Fruit fly (Drosophila melanogaster) S2 (cell line): ENCODE measurements around the gene tplus3b.

Experiments used
- CG8478 ChIP-seq: fragments of >200 bp; optimal IDR thresholded peaks from 2 replicates; lab custom pipeline; 2018
- CTCF ChIP-seq, 2 experiments: fragments of >200 bp; optimal IDR thresholded peaks; 2 replicates each; lab custom pipeline; 2018

Gene tplus3b

DNA sequence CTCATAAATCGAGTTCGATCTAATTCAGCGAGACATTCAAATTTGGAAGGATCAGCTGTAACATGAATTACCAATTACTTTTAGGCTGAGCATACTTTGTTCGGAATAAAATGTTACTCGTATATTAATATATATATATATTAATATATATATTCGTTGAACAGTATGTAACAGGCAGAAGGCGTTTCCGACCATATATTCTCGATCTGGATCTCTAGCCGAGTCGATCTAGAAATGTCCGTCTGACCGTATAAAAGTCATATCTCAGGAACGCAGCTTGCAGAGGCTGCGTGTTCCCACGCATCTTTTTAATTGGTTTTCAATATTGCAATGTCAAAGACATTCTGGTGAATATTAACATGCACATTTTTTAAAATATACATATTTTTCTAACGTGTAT, at the start of gene tplus3b:
tplus3b (minus strand) TSS at position 101 of the 400 bp plus-strand sequence.
- TF ChIP-seq CG8478 (lab: Kevin White, UChicago) (no peak), CTCF (optimal IDR thresholded peaks at IDR 0.05; lab: Kevin White, UChicago) (no peak)

- TF ChIP-seq CTCF (optimal IDR thresholded peaks at IDR 0.05; lab: Kevin White, UChicago), result no peak
- no peak for TF ChIP-seq CG8478 (lab: Kevin White, UChicago)
Measured at dm6 chr2L:22153246-22153645, 49.0 kb upstream of the tplus3b start.

- TF ChIP-seq CTCF (optimal IDR thresholded peaks at IDR 0.05; lab: Kevin White, UChicago) (no peak), CG8478 (lab: Kevin White, UChicago) (no peak)
Measured at dm6 chr2L:22151323-22151722, 47.1 kb upstream of the tplus3b start, which contains the start of gene dunk. dunk (plus strand) TSS chr2L:22151623.

DNA sequence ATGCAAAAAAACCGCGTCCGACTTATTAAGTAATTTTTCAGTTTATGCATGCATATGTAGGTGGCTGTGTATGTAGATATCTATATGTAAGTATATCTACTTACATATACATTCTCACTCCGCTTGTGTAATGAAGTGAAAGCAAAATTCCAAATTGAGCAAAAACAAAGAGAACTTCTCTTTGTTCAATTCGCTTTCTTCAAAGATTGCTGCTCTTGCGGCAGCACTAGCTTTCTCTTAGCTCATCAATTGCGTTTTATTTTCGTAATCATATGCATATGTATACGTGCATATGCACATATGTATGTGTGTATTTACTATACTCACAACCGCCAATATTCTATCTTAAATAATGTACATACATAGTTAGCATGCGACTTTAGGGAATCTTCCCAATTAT, 44.5 kb upstream of the tplus3b start:
- no peak for TF ChIP-seq CTCF (optimal IDR thresholded peaks at IDR 0.05; lab: Kevin White, UChicago)
- TF ChIP-seq CG8478 (lab: Kevin White, UChicago), result no peak

dm6 chr2L:22146247-22146646, 42.0 kb upstream of the tplus3b start:
- TF ChIP-seq CTCF (optimal IDR thresholded peaks at IDR 0.05; lab: Kevin White, UChicago), result no peak
- no peak for TF ChIP-seq CG8478 (lab: Kevin White, UChicago)

DNA sequence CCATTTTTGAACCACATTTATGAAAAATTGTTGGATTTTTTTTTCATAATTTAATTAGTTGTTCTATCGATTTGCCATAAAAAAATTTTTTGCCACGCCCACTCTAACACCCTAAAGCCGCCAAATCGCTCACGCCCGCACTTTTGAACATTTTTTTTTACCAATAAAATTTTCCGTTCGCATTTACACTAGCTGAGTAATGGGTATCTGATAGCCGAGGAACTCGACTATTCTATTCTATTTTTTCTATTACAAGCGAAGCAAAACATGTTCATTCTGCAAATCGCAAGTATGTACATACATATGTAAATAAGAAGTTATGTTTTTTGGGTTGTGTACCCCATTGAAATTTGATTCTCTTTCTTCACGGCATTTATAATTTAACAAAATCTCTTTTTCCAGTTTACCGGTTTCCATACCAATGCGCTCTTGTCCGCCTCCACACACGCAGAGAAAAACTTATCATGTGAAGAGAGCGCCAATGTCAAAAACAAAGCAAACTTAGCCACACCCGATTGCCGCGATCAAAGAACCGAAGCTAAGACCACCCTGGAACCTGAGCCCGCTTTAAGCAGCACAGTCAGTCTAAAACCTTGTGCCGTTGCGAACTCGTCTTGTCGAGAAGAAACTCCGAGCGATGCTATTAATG, 41.2 kb upstream of the tplus3b start:
- TF ChIP-seq CG8478 (lab: Kevin White, UChicago) (no peak), CTCF (optimal IDR thresholded peaks at IDR 0.05; lab: Kevin White, UChicago) (no peak)

DNA sequence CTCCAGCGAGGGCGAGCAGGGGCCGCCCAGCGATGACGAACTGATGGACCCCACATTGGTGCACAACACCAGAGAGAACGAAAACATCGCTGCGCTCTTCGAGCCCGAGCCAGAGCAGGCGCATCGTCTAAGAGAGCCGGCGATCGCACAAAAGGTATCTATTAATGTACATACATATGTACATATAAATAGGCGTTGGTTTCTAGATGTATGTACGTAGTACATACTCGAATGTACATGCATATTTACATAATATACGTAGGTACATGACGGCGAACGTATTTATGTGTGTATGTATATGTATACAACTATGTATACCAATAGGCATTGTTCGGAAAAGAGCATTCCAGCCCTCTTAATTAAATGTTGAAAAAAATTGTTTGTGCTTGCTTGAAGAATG, 39.9 kb upstream of the tplus3b start:
- TF ChIP-seq CTCF (optimal IDR thresholded peaks at IDR 0.05; lab: Kevin White, UChicago) (no peak), CG8478 (lab: Kevin White, UChicago) (no peak)

DNA sequence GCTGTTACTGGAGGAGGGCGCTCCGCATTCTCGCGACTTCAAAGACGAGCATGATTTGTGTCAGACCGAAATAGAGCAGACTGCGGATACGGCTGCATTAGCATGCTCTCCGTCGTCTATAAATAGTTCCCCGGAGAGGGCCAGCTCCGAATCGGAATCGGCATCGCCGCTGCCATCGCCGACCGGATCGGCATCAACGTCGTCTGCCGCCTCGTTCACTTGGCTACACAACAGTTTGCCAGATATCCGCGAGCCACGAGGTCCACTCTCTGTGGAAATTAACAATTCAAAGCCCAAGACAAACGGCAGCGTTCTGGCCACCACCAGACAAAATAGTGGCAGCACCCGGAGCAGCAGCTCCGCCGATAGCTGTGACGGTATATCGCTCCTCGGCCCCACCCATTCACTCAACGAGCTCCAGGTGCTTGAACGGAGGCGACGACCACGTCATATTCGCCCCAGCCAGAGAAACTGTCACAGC, 38.5 kb upstream of the tplus3b start:
- TF ChIP-seq CG8478 (lab: Kevin White, UChicago), result no peak
- TF ChIP-seq CTCF (optimal IDR thresholded peaks at IDR 0.05; lab: Kevin White, UChicago), result no peak

DNA sequence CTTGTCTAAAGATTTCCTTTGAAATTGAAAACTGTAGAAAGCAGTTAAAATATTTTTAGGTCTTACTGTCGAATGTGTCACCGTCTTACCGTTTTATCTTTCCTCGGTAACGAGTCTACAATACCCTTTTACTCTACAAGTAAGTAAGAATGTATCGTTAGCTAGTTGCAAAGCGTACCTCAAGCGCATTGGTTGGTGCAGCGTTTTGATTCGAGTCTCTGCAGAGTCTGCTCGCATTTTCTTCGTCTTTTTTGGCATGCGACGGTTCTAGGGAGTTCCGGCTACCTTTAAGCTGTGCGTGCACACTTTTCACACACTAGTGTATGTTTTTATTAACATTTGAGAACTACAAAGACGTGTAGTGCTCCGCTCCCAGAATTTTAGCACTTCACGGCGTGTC, 35.8 kb upstream of the tplus3b start:
- TF ChIP-seq CG8478 (lab: Kevin White, UChicago) (no peak), CTCF (optimal IDR thresholded peaks at IDR 0.05; lab: Kevin White, UChicago) (no peak)

dm6 chr2L:22139354-22139753, 35.2 kb upstream of the tplus3b start:
- no peak for TF ChIP-seq CG8478 (lab: Kevin White, UChicago)
- TF ChIP-seq CTCF (optimal IDR thresholded peaks at IDR 0.05; lab: Kevin White, UChicago), result no peak

- TF ChIP-seq CTCF (optimal IDR thresholded peaks at IDR 0.05; lab: Kevin White, UChicago) (no peak), CG8478 (lab: Kevin White, UChicago) (no peak)
Measured at dm6 chr2L:22134091-22134730, 30.0 kb upstream of the tplus3b start.

DNA sequence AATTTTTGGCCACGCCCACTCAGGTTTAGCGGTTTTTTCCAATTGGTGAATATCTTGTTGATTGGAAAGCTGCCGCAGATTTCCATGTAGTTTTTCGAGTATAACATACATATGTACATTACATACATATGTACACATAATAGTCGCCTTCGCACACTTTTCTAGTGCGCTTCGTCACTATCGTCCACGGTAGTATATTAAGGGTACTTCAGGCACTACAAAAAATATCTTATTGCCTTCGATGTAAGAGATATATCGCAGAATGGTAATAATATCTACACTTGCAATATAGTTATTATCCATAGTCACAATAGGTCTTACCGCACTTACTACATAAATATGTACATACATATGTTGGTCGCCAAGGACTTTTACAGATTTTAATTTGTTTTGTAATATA, 28.8 kb upstream of the tplus3b start:
- TF ChIP-seq CG8478 (lab: Kevin White, UChicago), result no peak
- no peak for TF ChIP-seq CTCF (optimal IDR thresholded peaks at IDR 0.05; lab: Kevin White, UChicago)

dm6 chr2L:22131171-22131675, 27.0 kb upstream of the tplus3b start, which contains the start of gene CG42748:
CG42748 (plus strand) TSS chr2L:22131221.
- TF ChIP-seq CG8478 (lab: Kevin White, UChicago) (no peak), CTCF (optimal IDR thresholded peaks at IDR 0.05; lab: Kevin White, UChicago) (no peak)

- TF ChIP-seq CG8478 (lab: Kevin White, UChicago), result no peak
Measured at dm6 chr2L:22129581-22130300, 25.5 kb upstream of the tplus3b start, which contains the start of gene CycK. CycK (minus strand) TSS chr2L:22130142.
